Worm (Caenorhabditis elegans): ENCODE results near the gene C08F8.6.

Gene C08F8.6

DNA sequence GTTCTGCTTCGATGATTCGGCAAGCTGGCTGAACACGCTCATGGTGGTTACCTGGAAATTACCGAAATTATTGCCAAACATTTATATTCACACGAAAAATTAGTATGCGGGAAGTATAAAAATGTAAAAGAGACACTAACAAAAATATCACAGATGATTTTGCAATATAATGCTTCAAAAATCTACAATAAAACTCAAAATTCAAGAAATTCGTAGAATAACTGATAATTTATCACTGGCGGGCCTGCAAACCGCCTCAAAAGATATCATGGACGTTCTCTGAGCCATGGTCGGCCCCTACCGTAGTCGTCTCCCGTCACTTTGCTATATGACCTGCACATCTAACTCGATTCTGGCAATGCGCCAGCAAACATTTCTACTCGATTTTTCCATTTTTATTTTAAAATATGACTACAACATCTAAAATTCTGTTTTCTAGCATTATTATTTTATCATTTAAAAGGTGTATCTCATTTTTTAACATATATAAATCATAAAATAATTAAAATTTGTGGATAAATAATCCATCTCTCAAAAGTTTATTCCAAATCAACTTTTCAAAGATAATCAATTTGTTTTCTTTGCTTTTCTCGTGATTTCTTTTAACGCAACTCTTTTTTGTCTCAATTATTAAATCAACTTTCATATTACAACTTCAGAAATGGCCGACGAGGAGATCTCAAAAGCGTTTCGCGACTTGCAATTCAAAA is 15.1 kb downstream of the C08F8.6 start, which contains the start of the genes F01G4.6 and pfd-1 (continued):
- TF ChIP-seq lin-54 (GFP tag; optimal IDR thresholded peaks at IDR 0.05) (peak; percentile 84), xnd-1 (tag; optimal IDR thresholded peaks at IDR 0.05) (peak; percentile 42), mcd-1 (GFP tag; IDR thresholded peaks at IDR 0.05) (peak; percentile 85), hmg-1.2 (GFP tag; IDR thresholded peaks at IDR 0.05) (peak; percentile 65; the same call in 1 of the 2 replicates), nfyb-1 (GFP tag; IDR thresholded peaks at IDR 0.05) (peak; percentile 95), somi-1 (GFP tag; optimal IDR thresholded peaks at IDR 0.05) (peak; percentile 1), T07F8.4 (tag; optimal IDR thresholded peaks at IDR 0.05) (no peak), let-607 (tag; optimal IDR thresholded peaks at IDR 0.05) (peak in 1 of 2 experiments; percentile 79), K11D2.4 (GFP tag; IDR thresholded peaks at IDR 0.05) (peak; percentile 88), hmg-20 (GFP tag; IDR thresholded peaks at IDR 0.05) (peak; percentile 46; the same call in 1 of the 2 replicates), ceh-100 (GFP tag; IDR thresholded peaks at IDR 0.05) (peak; percentile 73), F22D6.2 (tag; optimal IDR thresholded peaks at IDR 0.05) (peak; percentile 23), sea-2 (GFP tag; IDR thresholded peaks at IDR 0.05) (no peak), cebp-2 (GFP tag; IDR thresholded peaks at IDR 0.05) (no peak), nfya-1 (tag; optimal IDR thresholded peaks at IDR 0.05; ENCODE audit: borderline replicate concordance, insufficient read depth) (no peak), sdz-38 (tag; optimal IDR thresholded peaks at IDR 0.05) (no peak), athp-1 (tag; optimal IDR thresholded peaks at IDR 0.05) (no peak), ztf-28 (GFP tag; IDR thresholded peaks at IDR 0.05) (no peak), nhr-179 (tag; optimal IDR thresholded peaks at IDR 0.05) (no peak), tbp1 (GFP tag; optimal IDR thresholded peaks at IDR 0.05) (peak; percentile 69), Y56A3A.18 (GFP tag; IDR thresholded peaks at IDR 0.05) (peak; percentile 51; the same call in 1 of the 2 replicates), lsl-1 (GFP tag; optimal IDR thresholded peaks at IDR 0.05) (peak; percentile 80), nhr-90 (tag; optimal IDR thresholded peaks at IDR 0.05) (no peak), Y67H2A.10 (GFP tag; conservative IDR thresholded peaks at IDR 0.05) (peak; percentile 41; the same call in 1 of the 2 replicates), Y95B8A.8 (GFP tag; IDR thresholded peaks at IDR 0.05) (0 out of 2 replicates have a peak, but pooled peaks have one; percentile 49), lin-40 (tag; optimal IDR thresholded peaks at IDR 0.05) (peak; percentile 85), madf-10 (tag; optimal IDR thresholded peaks at IDR 0.05) (peak; percentile 55), ceh-27 (GFP tag; optimal IDR thresholded peaks at IDR 0.05) (peak; percentile 72), lin-35 (GFP tag; optimal IDR thresholded peaks at IDR 0.05) (peak in 1 of 3 experiments; percentile 91), attf-3 (GFP tag; conservative IDR thresholded peaks at IDR 0.05) (peak; percentile 43; the same call in 1 of the 2 replicates), atf-7 (tag; optimal IDR thresholded peaks at IDR 0.05) (peak; percentile 50), nhr-27 (tag; optimal IDR thresholded peaks at IDR 0.05) (no peak), nhr-80 (tag; optimal IDR thresholded peaks at IDR 0.05) (peak; percentile 30), attf-5 (GFP tag; optimal IDR thresholded peaks at IDR 0.05) (peak; percentile 59), B0336.3 (GFP tag; IDR thresholded peaks at IDR 0.05) (0 out of 2 replicates have a peak, but pooled peaks have one; percentile 64), rcor-1 (GFP tag; IDR thresholded peaks at IDR 0.05) (peak; percentile 78; the same call in 1 of the 2 replicates), ama-1 (optimal IDR thresholded peaks at IDR 0.05) (no peak), ama-1 (GFP tag; optimal IDR thresholded peaks at IDR 0.05) (no peak), Y53G8AR.9 (GFP tag; conservative IDR thresholded peaks at IDR 0.05) (peak; percentile 85), C06A6.2 (GFP tag; conservative IDR thresholded peaks at IDR 0.05) (peak; percentile 87), rpc-1 (optimal IDR thresholded peaks at IDR 0.05) (no peak), rpc-1 (tag; optimal IDR thresholded peaks at IDR 0.05) (no peak), F37B4.10 (GFP tag; IDR thresholded peaks at IDR 0.05) (no peak), F23B12.7 (tag; optimal IDR thresholded peaks at IDR 0.05; ENCODE audit: insufficient read depth) (peak; percentile 73), pha-4 (tag; optimal IDR thresholded peaks at IDR 0.05) (peak; percentile 69), ceh-91 (GFP tag; IDR thresholded peaks at IDR 0.05) (0 out of 2 replicates have a peak, but pooled peaks have one; percentile 27), D2030.7 (GFP tag; IDR thresholded peaks at IDR 0.05) (0 out of 2 replicates have a peak, but pooled peaks have one; percentile 38), efl-1 (GFP tag; optimal IDR thresholded peaks at IDR 0.05) (peak; percentile 50)

Measured in whole organism, young adult.